Worm (Caenorhabditis elegans) whole organism, L4/young adult: ENCODE results near the gene Y49F6B.9.
"Not testable (repeated sequence)": the region's sequence is repeated elsewhere in the genome, so short reads cannot be mapped to it uniquely, and the experiment has no call there.

Experiments
- W03F9.2 ChIP-seq: fragments of 150-350 bp; optimal IDR thresholded peaks from 2 replicates; lab custom pipeline; 2014; ENCODE audit warnings: missing biosample characterization, missing genetic modification characterization
- dao-5 ChIP-seq: sonication (generic microtip); optimal IDR thresholded peaks from 2 replicates; lab custom pipeline; 2016; ENCODE audit warnings: missing genotype, missing genetic modification characterization, moderate library complexity, missing compliant biosample characterization
- him-1 ChIP-seq: sonication (generic microtip); optimal IDR thresholded peaks from 2 replicates; lab custom pipeline; 2016; ENCODE audit warnings: missing genotype, missing genetic modification reagents, missing genetic modification characterization, missing compliant biosample characterization

Gene Y49F6B.9

ce11 chrII:3470549-3470948 lies 28.6 kb downstream of the Y49F6B.9 start, which contains the start of gene Y49F6B.20:
Y49F6B.20 (minus strand) TSS chrII:3470649.
- TF ChIP-seq dao-5 (tag; lab: Kevin White, UChicago), result no peak
- no peak for TF ChIP-seq W03F9.2 (tag; lab: Kevin White, UChicago)
- TF ChIP-seq him-1 (tag; lab: Kevin White, UChicago), result no peak

DNA sequence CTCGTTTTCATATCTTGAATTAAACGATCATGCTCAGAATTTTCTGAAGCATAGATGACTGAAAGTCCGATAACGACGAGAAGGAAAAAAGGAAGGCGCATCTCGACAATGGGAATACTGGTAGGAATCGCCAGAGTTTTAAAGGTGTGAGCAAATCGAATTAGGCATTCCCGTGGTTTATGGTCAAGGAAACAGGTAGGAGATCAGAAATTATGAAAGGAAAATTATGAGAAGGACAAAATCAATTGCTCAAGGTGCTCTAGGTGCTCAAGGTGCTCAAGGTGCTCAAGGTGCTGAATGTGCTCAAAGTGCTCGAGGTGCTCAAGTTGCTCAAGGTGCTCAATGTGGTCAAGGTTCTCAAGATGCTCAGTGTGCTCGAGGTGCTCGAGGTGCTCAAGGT lies 34.6 kb downstream of the Y49F6B.9 start, which contains the start of gene C16C8.10:
Gene C16C8.10, minus strand, starts transcription at position 101 of the 400 bp plus-strand sequence.
- TF ChIP-seq dao-5, W03F9.2, him-1 (tag; lab: Kevin White, UChicago): not testable (repeated sequence)

ce11 chrII:3463097-3463496 lies 36.1 kb downstream of the Y49F6B.9 start, which contains the start of gene C16C8.9:
C16C8.9 (minus strand) TSS chrII:3463197.
- TF ChIP-seq W03F9.2 (tag; lab: Kevin White, UChicago) (no peak), him-1 (tag; lab: Kevin White, UChicago) (no peak), dao-5 (tag; lab: Kevin White, UChicago) (no peak)

DNA sequence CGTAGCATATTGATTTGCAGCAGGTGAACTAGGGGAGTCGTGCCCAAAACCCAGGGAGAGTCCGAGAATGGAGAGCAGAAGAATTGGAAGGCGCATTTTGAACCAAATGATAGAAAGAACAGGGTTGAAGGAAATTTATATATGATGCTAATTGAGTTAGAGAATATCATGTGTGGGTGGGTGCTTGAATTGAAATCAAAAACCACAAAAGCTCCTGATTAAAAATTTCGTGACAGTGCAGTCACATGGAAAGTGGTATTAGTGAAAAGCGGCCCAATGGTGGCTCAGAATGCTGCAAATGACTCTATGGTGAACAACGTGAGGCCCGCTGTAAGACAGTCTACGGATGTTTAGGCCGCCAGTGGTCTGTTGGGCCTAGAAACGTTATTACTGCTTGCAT lies 37.6 kb downstream of the Y49F6B.9 start, which contains the start of gene C16C8.8:
Gene C16C8.8, minus strand, starts transcription at position 101 of the 400 bp plus-strand sequence.
- TF ChIP-seq dao-5 (tag; lab: Kevin White, UChicago) (no peak), him-1 (tag; lab: Kevin White, UChicago) (no peak), W03F9.2 (tag; lab: Kevin White, UChicago) (no peak)

DNA sequence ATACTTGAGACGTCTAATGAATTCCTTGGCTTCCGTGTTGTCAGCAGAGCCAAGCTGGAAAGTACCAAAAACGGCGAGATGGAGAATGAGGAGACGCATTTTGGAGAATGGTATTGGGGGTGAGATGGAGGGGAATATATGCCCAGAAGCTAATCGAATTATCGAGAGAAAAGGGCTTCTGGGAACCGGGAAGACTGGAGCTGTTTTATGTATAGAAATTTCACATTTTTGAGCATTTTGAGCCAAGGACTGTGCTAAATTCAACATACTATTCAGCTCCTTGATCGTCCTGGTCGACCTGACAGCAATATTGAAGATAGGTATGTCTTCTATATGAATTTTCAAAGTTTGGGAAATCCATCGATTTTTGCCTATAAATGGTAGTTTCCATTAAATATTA lies 39.1 kb downstream of the Y49F6B.9 start, which contains the start of gene C16C8.7:
Gene C16C8.7, minus strand, starts transcription at position 101 of the 400 bp plus-strand sequence.
- TF ChIP-seq him-1 (tag; lab: Kevin White, UChicago) (no peak), W03F9.2 (tag; lab: Kevin White, UChicago) (no peak), dao-5 (tag; lab: Kevin White, UChicago) (no peak)

- TF ChIP-seq dao-5 (tag; lab: Kevin White, UChicago), result no peak
- TF ChIP-seq W03F9.2 (tag; lab: Kevin White, UChicago), result no peak
- no peak for TF ChIP-seq him-1 (tag; lab: Kevin White, UChicago)
These were observed 40.0 kb downstream of the Y49F6B.9 start for ce11 chrII:3459199-3459598.

DNA sequence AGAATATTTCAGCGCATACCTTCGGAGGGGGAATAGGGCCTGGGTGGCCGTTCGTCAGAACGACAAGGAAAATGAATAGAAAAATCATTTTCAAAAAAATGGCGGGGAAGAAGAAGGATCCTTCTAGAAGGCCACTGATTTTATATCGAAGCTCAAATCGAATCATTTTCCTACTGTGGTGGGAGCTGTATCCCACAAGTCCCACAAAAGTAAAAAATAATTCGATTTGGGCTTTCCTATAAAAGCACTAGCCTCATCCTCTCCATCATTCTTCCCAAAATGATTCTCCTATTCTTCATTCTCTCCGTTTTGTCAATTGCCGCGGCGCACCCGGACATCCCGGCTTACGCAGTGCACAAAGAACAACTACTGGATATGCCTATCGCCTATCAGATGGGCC lies 41.0 kb downstream of the Y49F6B.9 start, which contains the start of the genes C16C8.26 and C16C8.19:
Gene C16C8.26, minus strand, starts transcription at position 101 of the 400 bp plus-strand sequence.
Gene C16C8.19, plus strand, starts transcription at position 279 of the 400 bp plus-strand sequence.
- TF ChIP-seq W03F9.2 (tag; lab: Kevin White, UChicago) (no peak), him-1 (tag; lab: Kevin White, UChicago) (no peak), dao-5 (tag; lab: Kevin White, UChicago) (no peak)

- no peak for TF ChIP-seq dao-5 (tag; lab: Kevin White, UChicago)
- no peak for TF ChIP-seq W03F9.2 (tag; lab: Kevin White, UChicago)
- no peak for TF ChIP-seq him-1 (tag; lab: Kevin White, UChicago)
These were observed 45.7 kb downstream of the Y49F6B.9 start, which contains the start of gene C16C8.11 for ce11 chrII:3453521-3453920. C16C8.11 (plus strand) TSS chrII:3453708.

ce11 chrII:3452421-3452820 lies 46.8 kb downstream of the Y49F6B.9 start, which contains the start of gene C16C8.12:
C16C8.12 (plus strand) TSS chrII:3452721.
- no peak for TF ChIP-seq W03F9.2 (tag; lab: Kevin White, UChicago)
- TF ChIP-seq him-1 (tag; lab: Kevin White, UChicago), result no peak
- no peak for TF ChIP-seq dao-5 (tag; lab: Kevin White, UChicago)

DNA sequence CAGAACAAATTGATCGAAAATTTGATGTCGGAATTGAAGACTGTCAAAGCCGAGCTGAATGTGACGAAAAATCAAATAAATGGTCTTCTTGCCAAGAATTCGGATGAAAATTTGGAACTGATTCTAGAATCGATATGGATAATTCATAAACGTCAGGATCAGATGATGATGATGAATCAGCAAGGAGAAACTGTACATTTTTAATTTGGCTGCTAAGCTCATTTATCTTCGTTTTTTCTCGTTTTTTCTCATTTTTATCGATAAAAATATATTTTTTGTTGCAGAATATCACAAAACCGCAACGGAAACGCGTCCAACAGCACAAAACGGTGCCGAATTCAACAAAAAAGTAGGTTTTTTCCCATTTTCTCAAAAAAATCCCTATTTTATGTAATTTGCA lies 49.7 kb downstream of the Y49F6B.9 start, which contains the start of gene C16C8.14:
Gene C16C8.14, plus strand, starts transcription at position 301 of the 400 bp plus-strand sequence.
- not testable (repeated sequence) for TF ChIP-seq dao-5, W03F9.2, him-1 (tag; lab: Kevin White, UChicago)

ce11 chrII:3448776-3449280 lies 50.4 kb downstream of the Y49F6B.9 start, which contains the start of gene C16C8.25:
C16C8.25 (plus strand) TSS chrII:3449230.
- no peak for TF ChIP-seq dao-5 (tag; lab: Kevin White, UChicago)
- no peak for TF ChIP-seq him-1 (tag; lab: Kevin White, UChicago)
- TF ChIP-seq W03F9.2 (tag; lab: Kevin White, UChicago), result no peak

ce11 chrII:3447906-3448305 lies 51.3 kb downstream of the Y49F6B.9 start, which contains the start of gene C16C8.21:
C16C8.21 (plus strand) TSS chrII:3448206.
- TF ChIP-seq dao-5 (tag; lab: Kevin White, UChicago) (no peak), W03F9.2 (tag; lab: Kevin White, UChicago) (no peak), him-1 (tag; lab: Kevin White, UChicago) (no peak)

ce11 chrII:3446647-3447046 lies 52.5 kb downstream of the Y49F6B.9 start, which contains the start of the genes C16C8.20 and gldi-6:
C16C8.20 (plus strand) TSS chrII:3446947.
gldi-6 (plus strand) TSS chrII:3446947.
- TF ChIP-seq W03F9.2 (tag; lab: Kevin White, UChicago) (no peak), him-1 (tag; lab: Kevin White, UChicago) (no peak), dao-5 (tag; lab: Kevin White, UChicago) (no peak)
